Fruit fly (Drosophila melanogaster) whole organism, embryonic: Measurements from ENCODE around the gene CG31050.

Experiments
- ATbp ChIP-seq: fragments of 200-800 bp; sonication (Bioruptor generic); optimal IDR thresholded peaks from 2 replicates; lab custom pipeline; 2017; ENCODE audit warnings: missing biosample characterization, mild to moderate bottlenecking, missing genetic modification characterization, missing genetic modification reagents
- Asciz ChIP-seq: fragments of 200-800 bp; sonication (Bioruptor generic); optimal IDR thresholded peaks from 2 replicates; lab custom pipeline; 2017; ENCODE audit warnings: missing biosample characterization, mild to moderate bottlenecking, missing genetic modification characterization, missing genetic modification reagents
- BEAF-32 ChIP-seq: fragments of 200-800 bp; sonication (Bioruptor generic); optimal IDR thresholded peaks from 3 replicates; lab custom pipeline; 2017; ENCODE audit warnings: missing biosample characterization, missing genetic modification characterization, mild to moderate bottlenecking, moderate library complexity, missing genetic modification reagents
- CG11504 ChIP-seq: fragments of 200-800 bp; sonication (Bioruptor generic); optimal IDR thresholded peaks from 3 replicates; lab custom pipeline; 2019; ENCODE audit warnings: missing biosample characterization, mild to moderate bottlenecking, missing genetic modification characterization, moderate library complexity
- CG13424 ChIP-seq: fragments of 200-800 bp; sonication (Bioruptor generic); optimal IDR thresholded peaks from 2 replicates; lab custom pipeline; 2019; ENCODE audit warnings: missing biosample characterization, mild to moderate bottlenecking, missing genetic modification characterization, moderate library complexity
- CG15269 ChIP-seq: fragments of 200-800 bp; sonication (Bioruptor generic); optimal IDR thresholded peaks from 2 replicates; lab custom pipeline; 2018; ENCODE audit warnings: missing biosample characterization, mild to moderate bottlenecking, missing genetic modification characterization, moderate library complexity
- CG17359 ChIP-seq: fragments of 200-800 bp; sonication (Bioruptor generic); optimal IDR thresholded peaks from 3 replicates; lab custom pipeline; 2018; ENCODE audit warnings: missing biosample characterization, mild to moderate bottlenecking, missing genetic modification characterization, moderate library complexity
- CG17361 ChIP-seq: fragments of 200-800 bp; sonication (Bioruptor generic); IDR thresholded peaks from 3 replicates; pipeline ENCODE4 v1.3.6; 2022; ENCODE audit warnings: missing biosample characterization, missing genetic modification characterization
- CG17385 ChIP-seq: fragments of 200-800 bp; sonication (Bioruptor generic); optimal IDR thresholded peaks from 3 replicates; lab custom pipeline; 2018; ENCODE audit warnings: missing biosample characterization, mild to moderate bottlenecking, missing genetic modification characterization
- CG17612 ChIP-seq: fragments of 200-800 bp; sonication (Bioruptor generic); IDR thresholded peaks from 2 replicates; pipeline ENCODE4 v1.3.6; 2022; ENCODE audit warnings: missing biosample characterization, missing genetic modification characterization
- CG18262 ChIP-seq: fragments of 200-800 bp; optimal IDR thresholded peaks from 3 replicates; lab custom pipeline; 2019; ENCODE audit warnings: missing biosample characterization, mild to moderate bottlenecking, missing genetic modification characterization, moderate library complexity
- CG2678 ChIP-seq: fragments of 200-800 bp; sonication (Bioruptor generic); optimal IDR thresholded peaks from 3 replicates; lab custom pipeline; 2019; ENCODE audit warnings: missing biosample characterization, mild to moderate bottlenecking, missing genetic modification characterization, moderate library complexity
- CG2712 ChIP-seq: fragments of 200-800 bp; optimal IDR thresholded peaks from 3 replicates; lab custom pipeline; 2019; ENCODE audit warnings: missing biosample characterization, mild to moderate bottlenecking, missing genetic modification characterization, moderate library complexity
- CG3726 ChIP-seq: fragments of 200-800 bp; sonication (Bioruptor generic); IDR thresholded peaks from 3 replicates; pipeline ENCODE4, ENCODE4 v1.3.6; 2022; ENCODE audit warnings: missing biosample characterization, missing genetic modification characterization
- CG4424 ChIP-seq: fragments of 200-800 bp; sonication (Bioruptor generic); optimal IDR thresholded peaks from 3 replicates; lab custom pipeline; 2016; ENCODE audit warnings: missing biosample characterization, missing genetic modification characterization
- CG7839 ChIP-seq: fragments of 200-800 bp; sonication (Bioruptor generic); optimal IDR thresholded peaks from 3 replicates; lab custom pipeline; 2018; ENCODE audit warnings: missing biosample characterization, mild to moderate bottlenecking, missing genetic modification characterization, moderate library complexity
- CG7928 ChIP-seq: fragments of 200-800 bp; sonication (Bioruptor generic); optimal IDR thresholded peaks from 2 replicates; lab custom pipeline; 2017; ENCODE audit warnings: missing biosample characterization, mild to moderate bottlenecking, missing genetic modification characterization
- CG9609 ChIP-seq: fragments of 200-800 bp; sonication (Bioruptor generic); optimal IDR thresholded peaks from 3 replicates; lab custom pipeline; 2016; ENCODE audit warnings: missing biosample characterization, missing genetic modification characterization
- CoRest ChIP-seq: fragments of 200-800 bp; sonication (Bioruptor generic); optimal IDR thresholded peaks from 3 replicates; lab custom pipeline; 2018; ENCODE audit warnings: missing biosample characterization, mild to moderate bottlenecking, missing genetic modification characterization, moderate library complexity
- Dip2 ChIP-seq: fragments of 200-800 bp; sonication (Bioruptor generic); IDR thresholded peaks from 2 replicates; pipeline ENCODE4 v1.3.6; 2022; ENCODE audit warnings: missing biosample characterization, missing genetic modification characterization
- Ets65A ChIP-seq: fragments of 200-800 bp; sonication (Bioruptor generic); peaks from one replicate; lab custom pipeline; 2016; ENCODE audit warnings: missing biosample characterization, missing genetic modification characterization
- HLHmδ ChIP-seq: fragments of 200-800 bp; sonication (Bioruptor generic); optimal IDR thresholded peaks from 2 replicates; lab custom pipeline; 2018; ENCODE audit warnings: missing biosample characterization, mild to moderate bottlenecking, missing genetic modification characterization, moderate library complexity
- Lim3 ChIP-seq: fragments of 200-800 bp; sonication (Bioruptor generic); IDR thresholded peaks from 2 replicates; pipeline ENCODE4 v1.3.6; 2022; ENCODE audit warnings: missing biosample characterization, missing genetic modification characterization
- Med ChIP-seq: fragments of 200-800 bp; sonication (Bioruptor generic); peaks from one replicate; lab custom pipeline; 2016; ENCODE audit warnings: missing biosample characterization, missing genetic modification characterization, mild to moderate bottlenecking, inconsistent platforms, moderate library complexity
- Nf-YC ChIP-seq: fragments of 200-800 bp; optimal IDR thresholded peaks from 3 replicates; lab custom pipeline; 2019; ENCODE audit warnings: missing biosample characterization, mild to moderate bottlenecking, missing genetic modification characterization, moderate library complexity
- Oli ChIP-seq: fragments of 200-800 bp; sonication (Bioruptor generic); optimal IDR thresholded peaks from 2 replicates; lab custom pipeline; 2018; ENCODE audit warnings: missing biosample characterization, mild to moderate bottlenecking, missing genetic modification characterization, moderate library complexity
- Pdp1 ChIP-seq, 2 experiments: fragments of 200-800 bp; sonication (Bioruptor generic); optimal IDR thresholded peaks; 3 replicates each; lab custom pipeline; 2016; ENCODE audit warnings: missing biosample characterization in 2 of 2, missing genetic modification characterization in 2 of 2, mild to moderate bottlenecking in 1 of 2, moderate library complexity in 1 of 2
- Ptx1 ChIP-seq: fragments of 200-800 bp; sonication (Bioruptor generic); IDR thresholded peaks from 2 replicates; pipeline ENCODE4 v1.3.6; 2022; ENCODE audit warnings: missing biosample characterization, missing genetic modification characterization
- Sox102F ChIP-seq: fragments of 200-800 bp; sonication (Bioruptor generic); optimal IDR thresholded peaks from 2 replicates; lab custom pipeline; 2018; ENCODE audit warnings: missing biosample characterization, mild to moderate bottlenecking, missing genetic modification characterization, moderate library complexity
- Ssrp ChIP-seq: fragments of 200-800 bp; sonication (Bioruptor generic); optimal IDR thresholded peaks from 2 replicates; lab custom pipeline; 2018; ENCODE audit warnings: missing biosample characterization, mild to moderate bottlenecking, missing genetic modification characterization, moderate library complexity
- bsh ChIP-seq, 2 experiments: fragments of 200-800 bp; sonication (Bioruptor generic); optimal IDR thresholded peaks; 2 replicates each; lab custom pipeline; 2017 to 2018; ENCODE audit warnings: mild to moderate bottlenecking in 2 of 2, missing biosample characterization in 2 of 2, missing genetic modification characterization in 2 of 2, moderate library complexity in 1 of 2
- cato ChIP-seq: fragments of 200-800 bp; sonication (Bioruptor generic); optimal IDR thresholded peaks from 2 replicates; lab custom pipeline; 2016; ENCODE audit warnings: missing biosample characterization, missing genetic modification characterization, borderline replicate concordance
- cg ChIP-seq: fragments of 200-800 bp; sonication (Bioruptor generic); optimal IDR thresholded peaks from 3 replicates; lab custom pipeline; 2019; ENCODE audit warnings: missing biosample characterization, mild to moderate bottlenecking, missing genetic modification characterization, moderate library complexity
- chif ChIP-seq, 2 experiments: fragments of 200-800 bp; sonication (Bioruptor generic); optimal IDR thresholded peaks; 3 replicates each; lab custom pipeline; 2016; ENCODE audit warnings: missing biosample characterization in 2 of 2, missing genetic modification characterization in 2 of 2
- dmrt99B ChIP-seq: fragments of 200-800 bp; sonication (Bioruptor generic); optimal IDR thresholded peaks from 2 replicates; lab custom pipeline; 2018; ENCODE audit warnings: missing biosample characterization, mild to moderate bottlenecking, missing genetic modification characterization, moderate library complexity
- dysf ChIP-seq: fragments of 200-800 bp; sonication (Bioruptor generic); IDR thresholded peaks from 3 replicates; pipeline ENCODE4 v1.3.6; 2022; ENCODE audit warnings: missing biosample characterization, missing genetic modification characterization
- en ChIP-seq: fragments of 200-800 bp; sonication (Bioruptor generic); optimal IDR thresholded peaks from 2 replicates; lab custom pipeline; 2016; ENCODE audit warnings: missing biosample characterization, missing genetic modification characterization
- gem ChIP-seq: fragments of 200-800 bp; sonication (Bioruptor generic); optimal IDR thresholded peaks from 2 replicates; lab custom pipeline; 2019; ENCODE audit warnings: missing biosample characterization, mild to moderate bottlenecking, missing genetic modification characterization, moderate library complexity
- klu ChIP-seq: fragments of 200-800 bp; sonication (Bioruptor generic); IDR thresholded peaks from 2 replicates; pipeline ENCODE4 v1.3.6; 2022; ENCODE audit warnings: missing biosample characterization, missing genetic modification characterization
- nmo ChIP-seq: fragments of 200-800 bp; sonication (Bioruptor generic); optimal IDR thresholded peaks from 2 replicates; lab custom pipeline; 2018; ENCODE audit warnings: missing biosample characterization, mild to moderate bottlenecking, missing genetic modification characterization, moderate library complexity
- phol ChIP-seq: fragments of 200-800 bp; sonication (Bioruptor generic); optimal IDR thresholded peaks from 3 replicates; lab custom pipeline; 2018; ENCODE audit warnings: missing biosample characterization, mild to moderate bottlenecking, missing genetic modification characterization, moderate library complexity
- sens ChIP-seq: fragments of 200-800 bp; sonication (Bioruptor generic); peaks from one replicate; lab custom pipeline; 2016; ENCODE audit warnings: missing biosample characterization, missing genetic modification characterization
- sr ChIP-seq: fragments of 200-800 bp; sonication (Bioruptor generic); IDR thresholded peaks from 3 replicates; pipeline ENCODE4 v1.3.6; 2022; ENCODE audit warnings: missing biosample characterization, missing genetic modification characterization
- trem ChIP-seq: fragments of 200-800 bp; optimal IDR thresholded peaks from 3 replicates; lab custom pipeline; 2019; ENCODE audit warnings: missing biosample characterization, mild to moderate bottlenecking, missing genetic modification characterization, moderate library complexity
- unpg ChIP-seq: fragments of 200-800 bp; sonication (Bioruptor generic); optimal IDR thresholded peaks from 3 replicates; lab custom pipeline; 2018; ENCODE audit warnings: missing biosample characterization, mild to moderate bottlenecking, missing genetic modification characterization, moderate library complexity
- vfl ChIP-seq: fragments of 200-800 bp; sonication (Bioruptor generic); optimal IDR thresholded peaks from 2 replicates; lab custom pipeline; 2016; ENCODE audit warnings: missing biosample characterization, missing genetic modification characterization

Gene CG31050

dm6 chr3R:28628696-28629095, 21.6 kb downstream of the CG31050 start:
- TF ChIP-seq Ets65A (GFP tag; lab: Kevin White, UChicago) (peak; percentile 45), Pdp1 (GFP tag; optimal IDR thresholded peaks at IDR 0.05; lab: Kevin White, UChicago) (peak in 1 of 2 experiments; percentile 8), ATbp (GFP tag; lab: Kevin White, UChicago) (peak; percentile 5), CG3726 (GFP tag; lab: Robert Waterston, UW) (no peak), HLHmδ (GFP tag; lab: Kevin White, UChicago) (no peak), CG4424 (no peak), CG17361 (GFP tag; lab: Robert Waterston, UW) (0 out of 3 replicates have a peak, but pooled peaks have one; percentile 61), CoRest (tag; lab: Kevin White, UChicago) (no peak), dysf (no peak), Nf-YC (tag; lab: Kevin White, UChicago) (no peak), en (GFP tag; lab: Kevin White, UChicago) (no peak)

dm6 chr3R:28627267-28627666, 23.0 kb downstream of the CG31050 start:
- no peak for TF ChIP-seq CG9609 (GFP tag; lab: Kevin White, UChicago)
- TF ChIP-seq sr (GFP tag; lab: Robert Waterston, UW): peak; percentile 92
- TF ChIP-seq cato (GFP tag; lab: Kevin White, UChicago): no peak
- TF ChIP-seq BEAF-32 (GFP tag; lab: Kevin White, UChicago): no peak
- TF ChIP-seq, all 482 proteins: peak for 1

dm6 chr3R:28623564-28623963, 26.7 kb downstream of the CG31050 start:
- TF ChIP-seq CG18262 (tag; lab: Kevin White, UChicago): peak; percentile 22
- TF ChIP-seq CG2678 (tag; lab: Kevin White, UChicago): peak; percentile 35
- peak; percentile 35 for TF ChIP-seq CG2712 (tag; lab: Kevin White, UChicago)
- TF ChIP-seq Pdp1 (GFP tag; optimal IDR thresholded peaks at IDR 0.05; lab: Kevin White, UChicago): no peak
- no peak for TF ChIP-seq CG17612 (GFP tag; lab: Robert Waterston, UW)
- peak; percentile 28 for TF ChIP-seq Ssrp (tag; lab: Kevin White, UChicago)
- peak; percentile 32 for TF ChIP-seq unpg
- peak in 1 of 2 experiments; percentile 29 for TF ChIP-seq chif (GFP tag; optimal IDR thresholded peaks at IDR 0.05; lab: Kevin White, UChicago)
- TF ChIP-seq klu: no peak
- peak; percentile 53 for TF ChIP-seq CG7839 (tag; lab: Kevin White, UChicago)
- TF ChIP-seq dmrt99B (tag; lab: Kevin White, UChicago): peak; percentile 68
- peak; percentile 33 for TF ChIP-seq nmo (GFP tag; lab: Kevin White, UChicago)
- TF ChIP-seq Sox102F: peak; percentile 38
- peak; percentile 7 for TF ChIP-seq CG4424
- peak; percentile 33 for TF ChIP-seq CG15269
- TF ChIP-seq Lim3 (GFP tag; lab: Robert Waterston, UW): no peak
- no peak for TF ChIP-seq cg (GFP tag; lab: Kevin White, UChicago)
- TF ChIP-seq bsh (GFP tag; optimal IDR thresholded peaks at IDR 0.05; lab: Kevin White, UChicago): peak in 1 of 2 experiments; percentile 33
- peak; percentile 57 for TF ChIP-seq gem (tag; lab: Kevin White, UChicago)
- peak; percentile 40 for TF ChIP-seq Asciz (GFP tag; lab: Kevin White, UChicago)
- peak; percentile 46 for TF ChIP-seq Ptx1 (GFP tag; lab: Robert Waterston, UW)
- peak; percentile 57 for TF ChIP-seq Oli
- no peak for TF ChIP-seq Dip2 (GFP tag; lab: Robert Waterston, UW)
- TF ChIP-seq CG7928: no peak
- peak; percentile 43 for TF ChIP-seq phol (tag; lab: Kevin White, UChicago)
- TF ChIP-seq CG17385 (GFP tag; lab: Kevin White, UChicago): peak; percentile 2
- peak; percentile 39 for TF ChIP-seq CG13424 (tag; lab: Kevin White, UChicago)
- no peak for TF ChIP-seq trem (tag; lab: Kevin White, UChicago)
- no peak for TF ChIP-seq vfl (GFP tag; lab: Kevin White, UChicago)
- 0 out of 3 replicates have a peak, but pooled peaks have one; percentile 28 for TF ChIP-seq CG17361 (GFP tag; lab: Robert Waterston, UW)
- TF ChIP-seq sens (GFP tag; lab: Kevin White, UChicago): peak; percentile 83
- TF ChIP-seq Med (GFP tag; lab: Kevin White, UChicago): peak; percentile 68
- TF ChIP-seq CG17359 (tag; lab: Kevin White, UChicago): peak; percentile 36
- TF ChIP-seq CG11504: peak; percentile 62
